Fruit fly (Drosophila melanogaster) whole organism, embryonic: ENCODE results near the gene pnt.

Source experiments
- Abd-B ChIP-seq: fragments of 200-800 bp; sonication (Bioruptor generic); optimal IDR thresholded peaks from 2 replicates; lab custom pipeline; 2018; ENCODE audit warnings: missing biosample characterization, mild to moderate bottlenecking, missing genetic modification characterization, moderate library complexity
- Awh ChIP-seq: fragments of 200-800 bp; sonication (Bioruptor generic); IDR thresholded peaks from 2 replicates; pipeline ENCODE4, ENCODE4 v1.3.6; 2022; ENCODE audit warnings: missing biosample characterization, missing genetic modification characterization
- CG10209 ChIP-seq: fragments of 200-800 bp; sonication (Bioruptor generic); optimal IDR thresholded peaks from 3 replicates; lab custom pipeline; 2017; ENCODE audit warnings: missing biosample characterization, mild to moderate bottlenecking, missing genetic modification characterization, missing genetic modification reagents
- CG10565 ChIP-seq: fragments of 200-800 bp; sonication (Bioruptor generic); optimal IDR thresholded peaks from 3 replicates; lab custom pipeline; 2016; ENCODE audit warnings: missing biosample characterization, mild to moderate bottlenecking, missing genetic modification characterization
- CG11247 ChIP-seq: fragments of 200-800 bp; sonication (Bioruptor generic); IDR thresholded peaks from 2 replicates; pipeline ENCODE4 v1.3.6; 2022; ENCODE audit warnings: missing biosample characterization, missing genetic modification characterization
- CG11456 ChIP-seq: fragments of 200-800 bp; sonication (Bioruptor generic); IDR thresholded peaks from 3 replicates; pipeline ENCODE4 v1.3.6; 2022; ENCODE audit warnings: missing biosample characterization, missing genetic modification characterization
- CG13624 ChIP-seq: fragments of 200-800 bp; sonication (Bioruptor generic); optimal IDR thresholded peaks from 2 replicates; lab custom pipeline; 2016; ENCODE audit warnings: missing biosample characterization, missing genetic modification characterization
- CG15269 ChIP-seq: fragments of 200-800 bp; sonication (Bioruptor generic); optimal IDR thresholded peaks from 2 replicates; lab custom pipeline; 2018; ENCODE audit warnings: missing biosample characterization, mild to moderate bottlenecking, missing genetic modification characterization, moderate library complexity
- CG17186 ChIP-seq: fragments of 200-800 bp; sonication (Bioruptor generic); optimal IDR thresholded peaks from 3 replicates; lab custom pipeline; 2017; ENCODE audit warnings: missing biosample characterization, missing genetic modification reagents, missing genetic modification characterization
- CG17612 ChIP-seq: fragments of 200-800 bp; sonication (Bioruptor generic); IDR thresholded peaks from 2 replicates; pipeline ENCODE4 v1.3.6; 2022; ENCODE audit warnings: missing biosample characterization, missing genetic modification characterization
- CG1792 ChIP-seq: fragments of 200-800 bp; sonication (Bioruptor generic); optimal IDR thresholded peaks from 2 replicates; lab custom pipeline; 2016; ENCODE audit warnings: missing biosample characterization, missing genetic modification characterization
- CG2678 ChIP-seq: fragments of 200-800 bp; sonication (Bioruptor generic); optimal IDR thresholded peaks from 3 replicates; lab custom pipeline; 2019; ENCODE audit warnings: missing biosample characterization, mild to moderate bottlenecking, missing genetic modification characterization, moderate library complexity
- CG2712 ChIP-seq: fragments of 200-800 bp; optimal IDR thresholded peaks from 3 replicates; lab custom pipeline; 2019; ENCODE audit warnings: missing biosample characterization, mild to moderate bottlenecking, missing genetic modification characterization, moderate library complexity
- CG3065 ChIP-seq: fragments of 200-800 bp; sonication (Bioruptor generic); optimal IDR thresholded peaks from 2 replicates; lab custom pipeline; 2016; ENCODE audit warnings: missing biosample characterization, missing genetic modification characterization
- CG32532 ChIP-seq: fragments of 200-800 bp; sonication (Bioruptor generic); IDR thresholded peaks from 2 replicates; pipeline ENCODE4 v1.3.6; 2022; ENCODE audit warnings: missing biosample characterization, missing genetic modification characterization
- CG32772 ChIP-seq: fragments of 200-800 bp; sonication (Bioruptor generic); IDR thresholded peaks from 2 replicates; pipeline ENCODE4 v1.3.6; 2022; ENCODE audit warnings: missing biosample characterization, missing genetic modification characterization
- CG3281 ChIP-seq: fragments of 200-800 bp; sonication (Bioruptor generic); optimal IDR thresholded peaks from 3 replicates; lab custom pipeline; 2017; ENCODE audit warnings: missing biosample characterization, mild to moderate bottlenecking, missing genetic modification characterization
- CG33213 ChIP-seq: fragments of 200-800 bp; sonication (Bioruptor generic); optimal IDR thresholded peaks from 3 replicates; lab custom pipeline; 2016; ENCODE audit warnings: missing biosample characterization, missing genetic modification characterization
- CG5953 ChIP-seq: fragments of 200-800 bp; sonication (Bioruptor generic); IDR thresholded peaks from 2 replicates; pipeline ENCODE4 v1.3.6; 2022; ENCODE audit warnings: missing biosample characterization, missing genetic modification characterization
- CG7839 ChIP-seq: fragments of 200-800 bp; sonication (Bioruptor generic); optimal IDR thresholded peaks from 3 replicates; lab custom pipeline; 2018; ENCODE audit warnings: missing biosample characterization, mild to moderate bottlenecking, missing genetic modification characterization, moderate library complexity
- CG7987 ChIP-seq: fragments of 200-800 bp; sonication (Bioruptor generic); optimal IDR thresholded peaks from 2 replicates; lab custom pipeline; 2018; ENCODE audit warnings: missing biosample characterization, mild to moderate bottlenecking, missing genetic modification characterization, moderate library complexity
- CG9817 ChIP-seq: fragments of 200-800 bp; sonication (Bioruptor generic); optimal IDR thresholded peaks from 2 replicates; lab custom pipeline; 2018; ENCODE audit warnings: missing biosample characterization, mild to moderate bottlenecking, missing genetic modification characterization, moderate library complexity
- D ChIP-seq, 2 experiments: fragments of 200-800 bp in 1 of 2; fragments of >200 bp in 1 of 2; sonication (Bioruptor generic) in 1 of 2; optimal IDR thresholded peaks; 2 replicates in 1 of 2; 3 replicates in 1 of 2; lab custom pipeline; 2017; ENCODE audit warnings: mild to moderate bottlenecking in 1 of 2, missing biosample characterization in 1 of 2, missing genetic modification characterization in 1 of 2, missing genetic modification reagents in 1 of 2
- Dek ChIP-seq: fragments of 200-800 bp; sonication (Bioruptor generic); optimal IDR thresholded peaks from 3 replicates; lab custom pipeline; 2019; ENCODE audit warnings: missing biosample characterization, mild to moderate bottlenecking, missing genetic modification characterization, moderate library complexity
- Doc3 ChIP-seq: fragments of 200-800 bp; sonication (Bioruptor generic); IDR thresholded peaks from 3 replicates; pipeline ENCODE4 v1.3.6; 2022; ENCODE audit warnings: missing biosample characterization, missing genetic modification characterization; ENCODE audit not compliant: partially characterized antibody
- Dref ChIP-seq: fragments of 200-800 bp; sonication (Bioruptor generic); IDR thresholded peaks from 2 replicates; pipeline ENCODE4 v1.3.6; 2022; ENCODE audit warnings: missing biosample characterization, missing genetic modification characterization
- Eip74EF ChIP-seq, 2 experiments: fragments of 200-800 bp in 1 of 2; fragments of >200 bp in 1 of 2; sonication (Bioruptor generic) in 1 of 2; optimal IDR thresholded peaks; 2 replicates each; lab custom pipeline; 2017 to 2019; ENCODE audit warnings: missing biosample characterization in 2 of 2, missing genetic modification characterization in 2 of 2, mild to moderate bottlenecking in 1 of 2, moderate library complexity in 1 of 2
- Ets97D ChIP-seq: fragments of 200-800 bp; sonication (Bioruptor generic); optimal IDR thresholded peaks from 3 replicates; lab custom pipeline; 2016; ENCODE audit warnings: missing biosample characterization, missing genetic modification characterization
- H15 ChIP-seq: fragments of 200-800 bp; sonication (Bioruptor generic); IDR thresholded peaks from 3 replicates; pipeline ENCODE4 v1.3.6; 2022; ENCODE audit warnings: missing biosample characterization, missing genetic modification characterization
- HLH3B ChIP-seq: fragments of 200-800 bp; sonication (Bioruptor generic); IDR thresholded peaks from 2 replicates; pipeline ENCODE4 v1.3.6; 2022; ENCODE audit warnings: missing biosample characterization, missing genetic modification characterization
- HmgD ChIP-seq: fragments of 200-800 bp; sonication (Bioruptor generic); optimal IDR thresholded peaks from 3 replicates; lab custom pipeline; 2016; ENCODE audit warnings: missing biosample characterization, missing genetic modification characterization
- Hr78 ChIP-seq, 2 experiments: fragments of 200-800 bp in 1 of 2; fragments of >200 bp in 1 of 2; sonication (Bioruptor generic) in 1 of 2; optimal IDR thresholded peaks; 2 replicates each; lab custom pipeline; 2017 to 2019; ENCODE audit warnings: missing biosample characterization in 2 of 2, missing genetic modification characterization in 2 of 2, mild to moderate bottlenecking in 1 of 2, moderate library complexity in 1 of 2
- Max ChIP-seq: fragments of 200-800 bp; sonication (Bioruptor generic); optimal IDR thresholded peaks from 2 replicates; lab custom pipeline; 2016; ENCODE audit warnings: missing biosample characterization, mild to moderate bottlenecking, missing genetic modification characterization
- NC2β ChIP-seq: fragments of 200-800 bp; sonication (Bioruptor generic); optimal IDR thresholded peaks from 2 replicates; lab custom pipeline; 2016; ENCODE audit warnings: missing biosample characterization, missing genetic modification characterization
- NFAT ChIP-seq: fragments of 200-800 bp; sonication (Bioruptor generic); IDR thresholded peaks from 2 replicates; pipeline ENCODE4 v1.3.6; 2022; ENCODE audit warnings: missing biosample characterization, missing genetic modification characterization
- Scr ChIP-seq: fragments of 200-800 bp; sonication (Bioruptor generic); IDR thresholded peaks from 2 replicates; pipeline ENCODE4 v1.3.6; 2022; ENCODE audit warnings: missing biosample characterization, missing genetic modification characterization; ENCODE audit not compliant: partially characterized antibody
- Spps ChIP-seq: fragments of 200-800 bp; sonication (Bioruptor generic); optimal IDR thresholded peaks from 2 replicates; lab custom pipeline; 2018; ENCODE audit warnings: missing biosample characterization, mild to moderate bottlenecking, missing genetic modification characterization
- Xrp1 ChIP-seq: fragments of 200-800 bp; sonication (Bioruptor generic); IDR thresholded peaks from 2 replicates; pipeline ENCODE4 v1.3.6; 2022; ENCODE audit warnings: missing biosample characterization, missing genetic modification characterization
- abd-A ChIP-seq: fragments of 200-800 bp; sonication (Bioruptor generic); optimal IDR thresholded peaks from 3 replicates; lab custom pipeline; 2019; ENCODE audit warnings: missing biosample characterization, mild to moderate bottlenecking, missing genetic modification characterization, moderate library complexity
- cas ChIP-seq: fragments of 200-800 bp; sonication (Bioruptor generic); IDR thresholded peaks from 2 replicates; pipeline ENCODE4 v1.3.6; 2022; ENCODE audit warnings: missing biosample characterization, missing genetic modification characterization
- cg ChIP-seq: fragments of 200-800 bp; sonication (Bioruptor generic); optimal IDR thresholded peaks from 3 replicates; lab custom pipeline; 2019; ENCODE audit warnings: missing biosample characterization, mild to moderate bottlenecking, missing genetic modification characterization, moderate library complexity
- ham ChIP-seq: fragments of 200-800 bp; sonication (Bioruptor generic); IDR thresholded peaks from 2 replicates; pipeline ENCODE4 v1.3.6; 2022; ENCODE audit warnings: missing biosample characterization, missing genetic modification characterization
- kay ChIP-seq: fragments of 200-800 bp; sonication (Bioruptor generic); optimal IDR thresholded peaks from 2 replicates; lab custom pipeline; 2016; ENCODE audit warnings: missing biosample characterization, missing genetic modification characterization
- lbe ChIP-seq: fragments of 200-800 bp; sonication (Bioruptor generic); optimal IDR thresholded peaks from 2 replicates; lab custom pipeline; 2016; ENCODE audit warnings: missing biosample characterization, mild to moderate bottlenecking, missing genetic modification characterization
- prd ChIP-seq, 3 experiments: fragments of >200 bp in 2 of 3; fragments of 200-800 bp in 1 of 3; sonication (Bioruptor generic) in 1 of 3; optimal IDR thresholded peaks in 2 of 3; IDR thresholded peaks in 1 of 3; 2 replicates in 2 of 3; 3 replicates in 1 of 3; pipeline versions ENCODE4 v1.3.6 to Lab custom; 2017 to 2022; ENCODE audit warnings: missing biosample characterization in 1 of 3, missing genetic modification characterization in 1 of 3
- sisA ChIP-seq: fragments of 200-800 bp; sonication (Bioruptor generic); IDR thresholded peaks from 2 replicates; pipeline ENCODE4 v1.3.6; 2022; ENCODE audit warnings: missing biosample characterization, missing genetic modification characterization
- tx ChIP-seq: fragments of 200-800 bp; sonication (Bioruptor generic); optimal IDR thresholded peaks from 2 replicates; lab custom pipeline; 2016; ENCODE audit warnings: missing biosample characterization, missing genetic modification characterization
- unc-4 ChIP-seq: fragments of 200-800 bp; sonication (Bioruptor generic); IDR thresholded peaks from 2 replicates; pipeline ENCODE4 v1.3.6; 2022; ENCODE audit warnings: missing biosample characterization, missing genetic modification characterization; ENCODE audit not compliant: partially characterized antibody

The pnt gene

DNA sequence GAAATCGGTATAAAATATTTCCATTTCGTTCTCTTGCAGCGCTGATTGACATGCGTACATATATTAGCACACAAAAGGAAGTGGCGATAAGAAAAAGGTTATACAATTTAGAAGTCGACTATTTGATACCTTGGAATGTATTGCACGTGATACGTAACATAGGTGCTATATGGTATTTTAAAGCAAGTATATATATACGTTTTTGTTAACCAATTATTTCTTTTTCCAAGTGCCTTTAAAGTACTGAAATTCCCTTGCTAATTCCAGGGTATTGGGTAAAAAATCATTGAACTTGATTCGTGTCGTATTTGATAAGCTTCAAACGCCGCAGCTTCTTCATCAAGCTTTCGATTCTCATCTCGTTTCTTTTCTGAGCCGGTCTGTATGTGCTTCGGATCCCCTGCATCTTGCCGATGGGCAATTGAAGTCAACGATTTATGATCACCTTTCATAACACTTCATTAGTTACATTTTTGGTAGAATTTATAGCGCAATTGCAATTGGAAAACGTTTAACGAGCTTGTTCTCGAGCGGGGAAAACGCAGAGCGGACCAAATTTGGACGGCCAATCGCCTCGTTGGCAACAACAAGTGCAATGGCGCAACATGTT lies 17.7 kb upstream of the pnt start, which contains the start of gene CG4408 (continued):
- TF ChIP-seq Scr (no peak), HmgD (no peak), prd (optimal IDR thresholded peaks at IDR 0.05; lab: Kevin White, UChicago) (no peak), prd (GFP tag; IDR thresholded peaks at IDR 0.05; lab: Robert Waterston, UW) (peak; percentile 65; the same call in 2 of the 3 replicates), CG2712 (tag; lab: Kevin White, UChicago) (peak; percentile 45), unc-4 (GFP tag; lab: Robert Waterston, UW) (no peak), CG11247 (GFP tag; lab: Robert Waterston, UW) (no peak), Doc3 (GFP tag; lab: Robert Waterston, UW) (no peak), Eip74EF (GFP tag; optimal IDR thresholded peaks at IDR 0.05; lab: Kevin White, UChicago) (no peak), NC2β (GFP tag; lab: Kevin White, UChicago) (no peak), CG7987 (no peak), CG9817 (peak; percentile 22), CG32772 (GFP tag; lab: Robert Waterston, UW) (no peak), Spps (tag; lab: Kevin White, UChicago) (no peak), NFAT (GFP tag; lab: Robert Waterston, UW) (no peak), Dref (GFP tag; lab: Robert Waterston, UW) (no peak), CG3065 (GFP tag; lab: Kevin White, UChicago) (no peak), cas (GFP tag; lab: Robert Waterston, UW) (no peak), CG7839 (tag; lab: Kevin White, UChicago) (peak; percentile 57), CG32532 (GFP tag; lab: Robert Waterston, UW) (peak; percentile 67; the same call in 1 of the 2 replicates), Abd-B (GFP tag; lab: Kevin White, UChicago) (peak; percentile 30), H15 (GFP tag; lab: Robert Waterston, UW) (0 out of 3 replicates have a peak, but pooled peaks have one; percentile 34), D (optimal IDR thresholded peaks at IDR 0.05; lab: Kevin White, UChicago) (no peak), D (GFP tag; optimal IDR thresholded peaks at IDR 0.05; lab: Kevin White, UChicago) (no peak), tx (GFP tag; lab: Kevin White, UChicago) (no peak), Max (GFP tag; lab: Kevin White, UChicago) (no peak), CG10209 (GFP tag; lab: Kevin White, UChicago) (peak; percentile 13), sisA (GFP tag; lab: Robert Waterston, UW) (peak; percentile 37; the same call in 1 of the 2 replicates), CG15269 (peak; percentile 40), cg (no peak), lbe (GFP tag; lab: Kevin White, UChicago) (peak; percentile 86), CG11456 (GFP tag; lab: Robert Waterston, UW) (no peak), kay (GFP tag; lab: Kevin White, UChicago) (no peak), Dek (tag; lab: Kevin White, UChicago) (peak; percentile 14), CG33213 (GFP tag; lab: Kevin White, UChicago) (peak; percentile 9), abd-A (no peak), Ets97D (GFP tag; lab: Kevin White, UChicago) (no peak), CG5953 (no peak), CG1792 (GFP tag; lab: Kevin White, UChicago) (peak; percentile 4), CG17612 (no peak), CG13624 (peak; percentile 54), CG10565 (GFP tag; lab: Kevin White, UChicago) (no peak), ham (GFP tag; lab: Robert Waterston, UW) (no peak), CG17186 (GFP tag; lab: Kevin White, UChicago) (no peak), Xrp1 (peak; percentile 60), CG3281 (GFP tag; lab: Kevin White, UChicago) (peak; percentile 48), Hr78 (GFP tag; optimal IDR thresholded peaks at IDR 0.05; lab: Kevin White, UChicago) (no peak), Awh (GFP tag; lab: Robert Waterston, UW) (0 out of 2 replicates have a peak, but pooled peaks have one; percentile 6), HLH3B (GFP tag; lab: Robert Waterston, UW) (0 out of 2 replicates have a peak, but pooled peaks have one; percentile 30), CG2678 (tag; lab: Kevin White, UChicago) (peak; percentile 65)
